Fruit fly (Drosophila melanogaster): ENCODE measurements around the gene Ada3.
A peak's percentile ranks its signal among the peaks of the same experiment; 100 is the strongest.

Ada3 gene

dm6 chrX:18094747-18095352, 9.3 kb downstream of the Ada3 start (continued):
- TF ChIP-seq Atf-2 (GFP tag; optimal IDR thresholded peaks at IDR 0.05) (no peak), CG4730 (GFP tag; IDR thresholded peaks at IDR 0.05) (no peak), bigmax (GFP tag; optimal IDR thresholded peaks at IDR 0.05) (no peak), E2f1 (GFP tag; IDR thresholded peaks at IDR 0.05) (peak; percentile 8; the same call in 1 of the 2 replicates), ac (GFP tag; optimal IDR thresholded peaks at IDR 0.05) (no peak), Nf-YB (GFP tag; optimal IDR thresholded peaks at IDR 0.05) (no peak), Hr3 (GFP tag; optimal IDR thresholded peaks at IDR 0.05) (no peak), disco-r (GFP tag; optimal IDR thresholded peaks at IDR 0.05) (no peak), CG43689 (GFP tag; IDR thresholded peaks at IDR 0.05) (no peak), CG5953 (GFP tag; IDR thresholded peaks at IDR 0.05) (no peak), Hmx (GFP tag; optimal IDR thresholded peaks at IDR 0.05) (no peak), CG32767 (GFP tag; IDR thresholded peaks at IDR 0.05) (no peak), org-1 (GFP tag; optimal IDR thresholded peaks at IDR 0.05) (peak; percentile 8), cato (GFP tag; optimal IDR thresholded peaks at IDR 0.05; ENCODE audit: borderline replicate concordance) (no peak), ewg (GFP tag; optimal IDR thresholded peaks at IDR 0.05) (no peak), CG10431 (GFP tag; optimal IDR thresholded peaks at IDR 0.05) (no peak), pzg (GFP tag; optimal IDR thresholded peaks at IDR 0.05) (no peak), CG16779 (GFP tag; IDR thresholded peaks at IDR 0.05) (no peak), trh (GFP tag; optimal IDR thresholded peaks at IDR 0.05) (no peak), Chrac-16 (GFP tag; optimal IDR thresholded peaks at IDR 0.05) (no peak), NfI (GFP tag; optimal IDR thresholded peaks at IDR 0.05) (peak; percentile 35), Aef1 (GFP tag; IDR thresholded peaks at IDR 0.05) (peak; percentile 47; the same call in 2 of the 3 replicates), h (optimal IDR thresholded peaks at IDR 0.05) (no peak), CG17829 (tag; optimal IDR thresholded peaks at IDR 0.05) (no peak), Dip3 (GFP tag; optimal IDR thresholded peaks at IDR 0.05) (no peak), hth (optimal IDR thresholded peaks at IDR 0.05) (no peak), ttk (GFP tag; IDR thresholded peaks at IDR 0.05) (no peak), HLH4C (GFP tag; IDR thresholded peaks at IDR 0.05; ENCODE audit: partially characterized antibody) (no peak), Oaz (GFP tag; IDR thresholded peaks at IDR 0.05) (no peak), Sry-β (GFP tag; optimal IDR thresholded peaks at IDR 0.05) (no peak), ATbp (GFP tag; optimal IDR thresholded peaks at IDR 0.05) (no peak), kni (GFP tag; optimal IDR thresholded peaks at IDR 0.05) (no peak), CG13775 (GFP tag; optimal IDR thresholded peaks at IDR 0.05) (no peak), ap (GFP tag; IDR thresholded peaks at IDR 0.05) (no peak), sens-2 (GFP tag; IDR thresholded peaks at IDR 0.05) (no peak), H2.0 (GFP tag; IDR thresholded peaks at IDR 0.05) (peak; percentile 53), Nf-YA (GFP tag; IDR thresholded peaks at IDR 0.05) (no peak), dpn (GFP tag; optimal IDR thresholded peaks at IDR 0.05) (peak in 1 of 2 experiments; percentile 37), CG11093 (GFP tag; IDR thresholded peaks at IDR 0.05) (no peak), pan (optimal IDR thresholded peaks at IDR 0.05) (no peak), pan (GFP tag; optimal IDR thresholded peaks at IDR 0.05 in 1 of 2, IDR thresholded peaks at IDR 0.05 in 1 of 2) (peak in 1 of 2 experiments; percentile 12), CG11398 (GFP tag; optimal IDR thresholded peaks at IDR 0.05) (no peak), CG8924 (tag; optimal IDR thresholded peaks at IDR 0.05) (peak; percentile 38), HLH3B (GFP tag; IDR thresholded peaks at IDR 0.05) (peak; percentile 60), Mad (GFP tag; optimal IDR thresholded peaks at IDR 0.05) (no peak), Gsc (GFP tag; IDR thresholded peaks at IDR 0.05) (no peak), ash1 (GFP tag; optimal IDR thresholded peaks at IDR 0.05) (no peak), CG11504 (tag; optimal IDR thresholded peaks at IDR 0.05) (peak; percentile 61), phol (tag; optimal IDR thresholded peaks at IDR 0.05) (peak; percentile 18), gfzf (GFP tag; optimal IDR thresholded peaks at IDR 0.05) (no peak), CG10565 (GFP tag; optimal IDR thresholded peaks at IDR 0.05) (no peak), CG8944 (GFP tag; optimal IDR thresholded peaks at IDR 0.05) (no peak)

Data from whole organism, embryonic.